Worm (Caenorhabditis elegans): ENCODE data around the gene gcy-15.
"Not testable (repeated sequence)": the region's sequence is repeated elsewhere in the genome, so short reads cannot be mapped to it uniquely, and the experiment has no call there.

Gene gcy-15

ce11 chrII:3202519-3202918 lies 5.7 kb upstream of the gcy-15 start, which contains the start of gene sri-53:
TSS of gene sri-53 (minus strand) at chrII:3202619.
- no peak for TF ChIP-seq elt-3 (tag; optimal IDR thresholded peaks at IDR 0.05)
- TF ChIP-seq nhr-2 (tag; optimal IDR thresholded peaks at IDR 0.05) = no peak
- no peak for TF ChIP-seq mls-2 (tag; optimal IDR thresholded peaks at IDR 0.05)
- no peak for TF ChIP-seq unc-120 (tag; optimal IDR thresholded peaks at IDR 0.05; ENCODE audit: poor library complexity, severe bottlenecking)
- no peak for TF ChIP-seq unc-39 (tag; optimal IDR thresholded peaks at IDR 0.05)
- no peak for TF ChIP-seq pha-4 (tag; optimal IDR thresholded peaks at IDR 0.05)
- no peak for TF ChIP-seq flh-1 (GFP tag; optimal IDR thresholded peaks at IDR 0.05)
- no peak for TF ChIP-seq snpc-4 (tag; optimal IDR thresholded peaks at IDR 0.05)
- no peak for TF ChIP-seq M03D4.4 (tag; optimal IDR thresholded peaks at IDR 0.05)
- no peak for TF ChIP-seq sptf-1 (tag; optimal IDR thresholded peaks at IDR 0.05)
- TF ChIP-seq ceh-43 (GFP tag; optimal IDR thresholded peaks at IDR 0.05) = no peak
- TF ChIP-seq blmp-1 (tag; optimal IDR thresholded peaks at IDR 0.05) = no peak

ce11 chrII:3201242-3201641 lies 4.4 kb upstream of the gcy-15 start, which contains the start of gene sri-48:
TSS of gene sri-48 (minus strand) at chrII:3201342.
- not testable (repeated sequence) for TF ChIP-seq flh-1 (GFP tag; optimal IDR thresholded peaks at IDR 0.05); ztf-11 (tag; optimal IDR thresholded peaks at IDR 0.05); unc-39 (tag; optimal IDR thresholded peaks at IDR 0.05)

DNA sequence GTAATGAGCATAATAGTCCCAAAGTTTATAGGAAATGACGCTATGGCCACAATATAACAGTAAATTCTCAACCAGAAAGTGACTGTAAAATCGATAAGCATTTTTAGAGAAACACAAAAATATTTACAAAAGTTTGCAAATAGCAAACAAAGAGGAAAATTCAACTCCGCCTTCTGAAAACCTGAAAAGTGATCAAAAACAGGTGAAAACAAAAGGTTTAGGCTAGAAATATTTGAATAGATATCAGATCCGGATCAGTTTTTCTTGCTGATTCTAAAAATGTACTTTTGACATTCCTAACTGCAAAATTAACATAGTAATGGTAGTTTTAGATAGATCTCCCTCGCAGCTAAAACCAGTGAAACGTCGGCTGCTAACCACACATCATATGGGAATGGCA lies 2.1 kb upstream of the gcy-15 start, which contains the start of gene sri-51:
sri-51 (minus strand) TSS at position 101 of the 400 bp plus-strand sequence.
- TF ChIP-seq hlh-1 (tag; optimal IDR thresholded peaks at IDR 0.05) = no peak
- no peak for TF ChIP-seq nhr-28 (tag; optimal IDR thresholded peaks at IDR 0.05)
- no peak for TF ChIP-seq ceh-83 (GFP tag; optimal IDR thresholded peaks at IDR 0.05)
- no peak for TF ChIP-seq zip-8 (tag; optimal IDR thresholded peaks at IDR 0.05)
- TF ChIP-seq blmp-1 (tag; optimal IDR thresholded peaks at IDR 0.05) = no peak
- TF ChIP-seq cnd-1 (tag; optimal IDR thresholded peaks at IDR 0.05) = no peak
- TF ChIP-seq ceh-43 (GFP tag; optimal IDR thresholded peaks at IDR 0.05) = no peak
- TF ChIP-seq ztf-11 (tag; optimal IDR thresholded peaks at IDR 0.05) = no peak

ce11 chrII:3195739-3196138 lies 1.1 kb downstream of the gcy-15 start:
- no peak for TF ChIP-seq unc-62 (GFP tag; optimal IDR thresholded peaks at IDR 0.05)
- TF ChIP-seq mab-5 (tag; optimal IDR thresholded peaks at IDR 0.05) = no peak
- no peak for TF ChIP-seq unc-120 (tag; optimal IDR thresholded peaks at IDR 0.05; ENCODE audit: poor library complexity, severe bottlenecking)
- TF ChIP-seq tbx-8 (GFP tag; optimal IDR thresholded peaks at IDR 0.05) = no peak
- no peak for TF ChIP-seq elt-3 (tag; optimal IDR thresholded peaks at IDR 0.05)

ce11 chrII:3191544-3191943 lies 5.3 kb downstream of the gcy-15 start, which contains the start of gene Y27F2A.9:
TSS of gene Y27F2A.9 (minus strand) at chrII:3191644.
- not testable (repeated sequence) for TF ChIP-seq sptf-1, ceh-39, lin-13 (tag; optimal IDR thresholded peaks at IDR 0.05)

ce11 chrII:3189038-3189437 lies 7.8 kb downstream of the gcy-15 start, which contains the start of gene Y27F2A.11:
TSS of gene Y27F2A.11 (plus strand) at chrII:3189338.
- TF ChIP-seq nhr-12 (tag; optimal IDR thresholded peaks at IDR 0.05); blmp-1 (tag; optimal IDR thresholded peaks at IDR 0.05); ceh-83 (GFP tag; optimal IDR thresholded peaks at IDR 0.05): not testable (repeated sequence)

DNA sequence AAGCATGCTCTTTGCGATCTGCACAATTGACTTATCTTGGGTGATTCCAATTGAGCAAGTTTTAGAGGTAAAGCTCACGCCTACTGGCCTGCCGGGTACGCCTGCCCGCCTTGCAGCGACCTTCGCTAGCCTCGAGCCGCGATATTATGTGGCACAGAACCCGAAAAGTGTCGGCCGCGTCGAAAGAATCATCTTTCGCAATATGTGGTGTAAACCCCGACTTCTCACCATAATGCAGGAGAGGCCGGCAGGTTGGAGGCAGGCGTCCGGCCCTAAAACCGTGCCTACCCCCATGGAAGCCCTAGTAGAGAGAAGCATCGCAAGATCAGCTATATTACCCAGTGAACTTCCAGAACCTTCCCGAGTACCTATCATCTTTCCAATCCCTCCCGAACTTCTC lies 11.0 kb downstream of the gcy-15 start:
- TF ChIP-seq flh-1 (GFP tag; optimal IDR thresholded peaks at IDR 0.05) (no peak), bed-3 (GFP tag; optimal IDR thresholded peaks at IDR 0.05) (no peak), lsy-2 (tag; optimal IDR thresholded peaks at IDR 0.05) (no peak), blmp-1 (tag; optimal IDR thresholded peaks at IDR 0.05) (no peak), ceh-43 (GFP tag; optimal IDR thresholded peaks at IDR 0.05) (no peak), ceh-39 (tag; optimal IDR thresholded peaks at IDR 0.05) (no peak), ham-2 (GFP tag; optimal IDR thresholded peaks at IDR 0.05) (no peak), nhr-76 (tag; optimal IDR thresholded peaks at IDR 0.05) (no peak), snpc-4 (tag; optimal IDR thresholded peaks at IDR 0.05) (no peak), lin-32 (GFP tag; optimal IDR thresholded peaks at IDR 0.05) (no peak)

All from whole organism, mixed stage, embryonic.